Fruit fly (Drosophila melanogaster) whole organism, embryonic: Measurements from ENCODE around the gene CG32161.

ENCODE experiments used
- Atf6 ChIP-seq: fragments of 200-800 bp; sonication (Bioruptor generic); IDR thresholded peaks from 2 replicates; pipeline ENCODE4 v1.3.6; 2022; ENCODE audit warnings: missing biosample characterization, missing genetic modification characterization
- BEAF-32 ChIP-seq: fragments of 200-800 bp; sonication (Bioruptor generic); optimal IDR thresholded peaks from 3 replicates; lab custom pipeline; 2017; ENCODE audit warnings: missing biosample characterization, missing genetic modification characterization, mild to moderate bottlenecking, moderate library complexity, missing genetic modification reagents
- CG10147 ChIP-seq: fragments of 200-800 bp; sonication (Bioruptor generic); optimal IDR thresholded peaks from 2 replicates; lab custom pipeline; 2019; ENCODE audit warnings: missing biosample characterization, mild to moderate bottlenecking, missing genetic modification characterization, moderate library complexity
- CG10321 ChIP-seq: fragments of 200-800 bp; sonication (Bioruptor generic); IDR thresholded peaks from 2 replicates; pipeline ENCODE4 v1.3.6; 2022; ENCODE audit warnings: missing biosample characterization, missing genetic modification characterization
- CG10959 ChIP-seq: fragments of 200-800 bp; sonication (Bioruptor generic); IDR thresholded peaks from 2 replicates; pipeline ENCODE4 v1.3.6; 2022; ENCODE audit warnings: missing biosample characterization, missing genetic modification characterization
- CG11398 ChIP-seq: fragments of 200-800 bp; sonication (Bioruptor generic); optimal IDR thresholded peaks from 2 replicates; lab custom pipeline; 2016; ENCODE audit warnings: missing biosample characterization, missing genetic modification characterization
- CG12071 ChIP-seq: fragments of 200-800 bp; sonication (Bioruptor generic); optimal IDR thresholded peaks from 3 replicates; lab custom pipeline; 2018; ENCODE audit warnings: missing biosample characterization, mild to moderate bottlenecking, missing genetic modification characterization
- CG12104 ChIP-seq: fragments of 200-800 bp; sonication (Bioruptor generic); optimal IDR thresholded peaks from 3 replicates; lab custom pipeline; 2016; ENCODE audit warnings: missing biosample characterization, missing genetic modification characterization
- CG13424 ChIP-seq: fragments of 200-800 bp; sonication (Bioruptor generic); optimal IDR thresholded peaks from 2 replicates; lab custom pipeline; 2019; ENCODE audit warnings: missing biosample characterization, mild to moderate bottlenecking, missing genetic modification characterization, moderate library complexity
- CG16779 ChIP-seq: fragments of 200-800 bp; sonication (Bioruptor generic); IDR thresholded peaks from 2 replicates; pipeline ENCODE4 v1.3.6; 2022; ENCODE audit warnings: missing biosample characterization, missing genetic modification characterization
- CG32772 ChIP-seq: fragments of 200-800 bp; sonication (Bioruptor generic); IDR thresholded peaks from 2 replicates; pipeline ENCODE4 v1.3.6; 2022; ENCODE audit warnings: missing biosample characterization, missing genetic modification characterization
- CG33557 ChIP-seq: fragments of 200-800 bp; sonication (Bioruptor generic); optimal IDR thresholded peaks from 2 replicates; lab custom pipeline; 2019; ENCODE audit warnings: missing biosample characterization, mild to moderate bottlenecking, missing genetic modification characterization, moderate library complexity
- CG3995 ChIP-seq: fragments of 200-800 bp; sonication (Bioruptor generic); optimal IDR thresholded peaks from 3 replicates; lab custom pipeline; 2016; ENCODE audit warnings: missing biosample characterization, missing genetic modification characterization
- CG4282 ChIP-seq: fragments of 200-800 bp; sonication (Bioruptor generic); optimal IDR thresholded peaks from 2 replicates; lab custom pipeline; 2016; ENCODE audit warnings: missing biosample characterization, missing genetic modification characterization
- CG7556 ChIP-seq: fragments of 200-800 bp; sonication (Bioruptor generic); optimal IDR thresholded peaks from 2 replicates; lab custom pipeline; 2017; ENCODE audit warnings: missing biosample characterization, mild to moderate bottlenecking, missing genetic modification characterization
- CG7786 ChIP-seq: fragments of 200-800 bp; sonication (Bioruptor generic); optimal IDR thresholded peaks from 2 replicates; lab custom pipeline; 2016; ENCODE audit warnings: missing biosample characterization, missing genetic modification characterization
- CTCF ChIP-seq: fragments of 200-800 bp; sonication (Bioruptor generic); optimal IDR thresholded peaks from 2 replicates; lab custom pipeline; 2017; ENCODE audit warnings: missing biosample characterization, mild to moderate bottlenecking, missing genetic modification characterization, moderate library complexity
- Elba2 ChIP-seq: fragments of 200-800 bp; sonication (Bioruptor generic); optimal IDR thresholded peaks from 3 replicates; lab custom pipeline; 2016; ENCODE audit warnings: missing biosample characterization, missing genetic modification characterization
- Fer2 ChIP-seq: fragments of 200-800 bp; sonication (Bioruptor generic); optimal IDR thresholded peaks from 2 replicates; lab custom pipeline; 2018; ENCODE audit warnings: missing biosample characterization, mild to moderate bottlenecking, missing genetic modification characterization, moderate library complexity
- HLHmδ ChIP-seq: fragments of 200-800 bp; sonication (Bioruptor generic); optimal IDR thresholded peaks from 2 replicates; lab custom pipeline; 2018; ENCODE audit warnings: missing biosample characterization, mild to moderate bottlenecking, missing genetic modification characterization, moderate library complexity
- Hr78 ChIP-seq, 2 experiments: fragments of 200-800 bp in 1 of 2; fragments of >200 bp in 1 of 2; sonication (Bioruptor generic) in 1 of 2; optimal IDR thresholded peaks; 2 replicates each; lab custom pipeline; 2017 to 2019; ENCODE audit warnings: missing biosample characterization in 2 of 2, missing genetic modification characterization in 2 of 2, mild to moderate bottlenecking in 1 of 2, moderate library complexity in 1 of 2
- PHDP ChIP-seq: fragments of 200-800 bp; sonication (Bioruptor generic); optimal IDR thresholded peaks from 3 replicates; lab custom pipeline; 2018; ENCODE audit warnings: missing biosample characterization, mild to moderate bottlenecking, missing genetic modification characterization, moderate library complexity
- Taf1 ChIP-seq: fragments of 200-800 bp; sonication (Bioruptor generic); IDR thresholded peaks from 2 replicates; pipeline ENCODE4 v1.3.6; 2022; ENCODE audit warnings: missing biosample characterization, missing genetic modification characterization
- ap ChIP-seq: fragments of 200-800 bp; sonication (Bioruptor generic); IDR thresholded peaks from 2 replicates; pipeline ENCODE4 v1.3.6; 2022; ENCODE audit warnings: missing biosample characterization, missing genetic modification characterization
- btn ChIP-seq: fragments of 200-800 bp; sonication (Bioruptor generic); optimal IDR thresholded peaks from 2 replicates; lab custom pipeline; 2016; ENCODE audit warnings: missing biosample characterization, missing genetic modification characterization
- crp ChIP-seq, 2 experiments: fragments of 200-800 bp; sonication (Bioruptor generic); optimal IDR thresholded peaks; 2 replicates in 1 of 2; 3 replicates in 1 of 2; lab custom pipeline; 2017; ENCODE audit warnings: missing biosample characterization in 2 of 2, missing genetic modification characterization in 2 of 2, mild to moderate bottlenecking in 1 of 2, moderate library complexity in 1 of 2
- cwo ChIP-seq: fragments of 200-800 bp; sonication (Bioruptor generic); optimal IDR thresholded peaks from 3 replicates; lab custom pipeline; 2017; ENCODE audit warnings: missing biosample characterization, missing genetic modification characterization, mild to moderate bottlenecking, moderate library complexity, missing genetic modification reagents
- dan ChIP-seq: fragments of 200-800 bp; sonication (Bioruptor generic); IDR thresholded peaks from 2 replicates; pipeline ENCODE4 v1.3.6; 2022; ENCODE audit warnings: missing biosample characterization, missing genetic modification characterization
- dati ChIP-seq: fragments of 200-800 bp; sonication (Bioruptor generic); IDR thresholded peaks from 2 replicates; pipeline ENCODE4 v1.3.6; 2022; ENCODE audit warnings: missing biosample characterization, missing genetic modification characterization
- fu2 ChIP-seq: fragments of 200-800 bp; sonication (Bioruptor generic); optimal IDR thresholded peaks from 2 replicates; lab custom pipeline; 2016; ENCODE audit warnings: missing biosample characterization, missing genetic modification characterization
- gro ChIP-seq: fragments of 200-800 bp; sonication (Bioruptor generic); optimal IDR thresholded peaks from 2 replicates; lab custom pipeline; 2016; ENCODE audit warnings: missing biosample characterization, missing genetic modification characterization
- hbn ChIP-seq: fragments of 200-800 bp; sonication (Bioruptor generic); IDR thresholded peaks from 2 replicates; pipeline ENCODE4 v1.3.6; 2022; ENCODE audit warnings: missing biosample characterization, missing genetic modification characterization; ENCODE audit not compliant: partially characterized antibody
- ken ChIP-seq: fragments of 200-800 bp; sonication (Bioruptor generic); IDR thresholded peaks from 3 replicates; pipeline ENCODE4 v1.3.6; 2022; ENCODE audit warnings: missing biosample characterization, missing genetic modification characterization
- kni ChIP-seq: fragments of 200-800 bp; sonication (Bioruptor generic); optimal IDR thresholded peaks from 3 replicates; lab custom pipeline; 2017; ENCODE audit warnings: mild to moderate bottlenecking, missing biosample characterization, missing genetic modification reagents, missing genetic modification characterization
- lbe ChIP-seq: fragments of 200-800 bp; sonication (Bioruptor generic); optimal IDR thresholded peaks from 2 replicates; lab custom pipeline; 2016; ENCODE audit warnings: missing biosample characterization, mild to moderate bottlenecking, missing genetic modification characterization
- org-1 ChIP-seq: fragments of 200-800 bp; sonication (Bioruptor generic); optimal IDR thresholded peaks from 2 replicates; lab custom pipeline; 2017; ENCODE audit warnings: missing biosample characterization, missing genetic modification characterization
- rib ChIP-seq: fragments of 200-800 bp; sonication (Bioruptor generic); IDR thresholded peaks from 2 replicates; pipeline ENCODE4 v1.3.6; 2022; ENCODE audit warnings: missing biosample characterization, missing genetic modification characterization
- salm ChIP-seq: fragments of 200-800 bp; sonication (Bioruptor generic); optimal IDR thresholded peaks from 2 replicates; lab custom pipeline; 2018; ENCODE audit warnings: missing biosample characterization, mild to moderate bottlenecking, missing genetic modification characterization
- sens-2 ChIP-seq: fragments of 200-800 bp; sonication (Bioruptor generic); IDR thresholded peaks from 2 replicates; pipeline ENCODE4 v1.3.6; 2022; ENCODE audit warnings: missing biosample characterization, missing genetic modification characterization
- sr ChIP-seq: fragments of 200-800 bp; sonication (Bioruptor generic); IDR thresholded peaks from 3 replicates; pipeline ENCODE4 v1.3.6; 2022; ENCODE audit warnings: missing biosample characterization, missing genetic modification characterization
- ssp ChIP-seq: fragments of 200-800 bp; sonication (Bioruptor generic); IDR thresholded peaks from 2 replicates; pipeline ENCODE4 v1.3.6; 2022; ENCODE audit warnings: missing biosample characterization, missing genetic modification characterization
- tna ChIP-seq: fragments of 200-800 bp; sonication (Bioruptor generic); IDR thresholded peaks from 2 replicates; pipeline ENCODE4 v1.3.6; 2022; ENCODE audit warnings: missing biosample characterization, missing genetic modification characterization; ENCODE audit not compliant: partially characterized antibody
- ttk ChIP-seq: fragments of 200-800 bp; sonication (Bioruptor generic); IDR thresholded peaks from 2 replicates; pipeline ENCODE4 v2.1.2; 2022; ENCODE audit warnings: missing biosample characterization, missing genetic modification characterization
- tup ChIP-seq: fragments of 200-800 bp; sonication (Bioruptor generic); optimal IDR thresholded peaks from 2 replicates; lab custom pipeline; 2016; ENCODE audit warnings: missing biosample characterization, mild to moderate bottlenecking, missing genetic modification characterization, moderate library complexity
- unc-4 ChIP-seq: fragments of 200-800 bp; sonication (Bioruptor generic); IDR thresholded peaks from 2 replicates; pipeline ENCODE4 v1.3.6; 2022; ENCODE audit warnings: missing biosample characterization, missing genetic modification characterization; ENCODE audit not compliant: partially characterized antibody
- vvl ChIP-seq: fragments of 200-800 bp; sonication (Bioruptor generic); IDR thresholded peaks from 2 replicates; pipeline ENCODE4 v1.3.6; 2022; ENCODE audit warnings: missing biosample characterization, missing genetic modification characterization
- yki ChIP-seq: fragments of >200 bp; optimal IDR thresholded peaks from 3 replicates; lab custom pipeline; 2018

CG32161 gene

dm6 chr3L:16855287-16855686 lies 9.3 kb downstream of the CG32161 start (continued):
- TF ChIP-seq HLHmδ (GFP tag; lab: Kevin White, UChicago) (no peak), CG12071 (GFP tag; lab: Kevin White, UChicago) (no peak), CG33557 (GFP tag; lab: Kevin White, UChicago) (no peak), tna (GFP tag; lab: Robert Waterston, UW) (no peak), yki (lab: Kevin White, UChicago) (no peak), lbe (GFP tag; lab: Kevin White, UChicago) (no peak), CG32772 (GFP tag; lab: Robert Waterston, UW) (no peak), ap (GFP tag; lab: Robert Waterston, UW) (no peak), kni (GFP tag; lab: Kevin White, UChicago) (peak; percentile 48), Elba2 (no peak), CG4282 (GFP tag; lab: Kevin White, UChicago) (no peak), CG7786 (no peak), crp (GFP tag; optimal IDR thresholded peaks at IDR 0.05; lab: Kevin White, UChicago) (no peak), CG10321 (no peak), ttk (GFP tag; lab: Robert Waterston, UW) (no peak), btn (GFP tag; lab: Kevin White, UChicago) (no peak), Hr78 (GFP tag; optimal IDR thresholded peaks at IDR 0.05; lab: Kevin White, UChicago) (no peak), ken (GFP tag; lab: Robert Waterston, UW) (no peak), BEAF-32 (GFP tag; lab: Kevin White, UChicago) (no peak), CG7556 (GFP tag; lab: Kevin White, UChicago) (no peak), CG12104 (GFP tag; lab: Kevin White, UChicago) (no peak), CTCF (GFP tag; lab: Kevin White, UChicago) (no peak), hbn (GFP tag; lab: Robert Waterston, UW) (no peak), CG13424 (tag; lab: Kevin White, UChicago) (no peak), org-1 (GFP tag; lab: Kevin White, UChicago) (no peak), Fer2 (tag; lab: Kevin White, UChicago) (no peak), CG11398 (GFP tag; lab: Kevin White, UChicago) (no peak), sr (GFP tag; lab: Robert Waterston, UW) (0 out of 3 replicates have a peak, but pooled peaks have one; percentile 6), CG10959 (GFP tag; lab: Robert Waterston, UW) (no peak), dati (GFP tag; lab: Robert Waterston, UW) (no peak), vvl (GFP tag; lab: Robert Waterston, UW) (no peak), salm (tag; lab: Kevin White, UChicago) (no peak), Atf6 (no peak), dan (no peak), ssp (GFP tag; lab: Robert Waterston, UW) (no peak), CG3995 (no peak), unc-4 (GFP tag; lab: Robert Waterston, UW) (no peak), PHDP (tag; lab: Kevin White, UChicago) (no peak), gro (GFP tag; lab: Kevin White, UChicago) (no peak), CG10147 (GFP tag; lab: Kevin White, UChicago) (no peak), rib (GFP tag; lab: Robert Waterston, UW) (no peak), sens-2 (GFP tag; lab: Robert Waterston, UW) (no peak), cwo (peak; percentile 88), fu2 (GFP tag; lab: Kevin White, UChicago) (no peak), tup (no peak), CG16779 (GFP tag; lab: Robert Waterston, UW) (peak; percentile 47; the same call in 1 of the 2 replicates), Taf1 (GFP tag; lab: Robert Waterston, UW) (no peak)
